Fruit fly (Drosophila melanogaster): Measurements from ENCODE around the gene ush.

DNA sequence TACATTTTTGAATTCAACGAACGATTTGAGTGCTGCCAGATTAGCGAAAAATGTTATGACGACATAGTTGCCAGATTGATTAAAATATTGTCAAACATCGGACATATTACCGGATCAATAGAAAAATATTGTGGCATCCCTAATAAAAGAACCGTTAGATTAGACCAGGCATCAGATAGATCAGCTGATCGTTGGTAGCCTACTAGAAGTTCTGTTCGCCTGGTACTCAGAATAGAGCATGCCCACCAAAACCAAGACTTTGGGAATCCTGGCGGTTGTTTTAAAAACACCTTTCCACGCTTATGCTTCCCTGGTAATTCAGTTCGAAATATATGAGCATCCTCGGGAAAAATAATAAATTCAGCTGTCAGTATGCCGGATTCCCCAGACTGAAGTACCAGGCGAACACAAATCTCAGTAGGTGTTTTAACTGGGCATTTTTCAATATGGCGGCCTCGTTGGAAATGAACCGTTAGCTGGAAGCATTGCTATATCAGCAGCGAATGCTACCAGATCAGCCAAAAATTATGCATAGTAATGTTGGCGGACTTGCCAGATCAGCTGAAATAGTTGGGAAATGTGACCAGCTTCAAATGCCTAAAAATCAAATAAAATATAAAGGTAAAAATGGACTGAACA is 64.7 kb downstream of the ush start:
- TF ChIP-seq HLH54F (GFP tag; optimal IDR thresholded peaks at IDR 0.05) = no peak
- no peak for TF ChIP-seq eve (GFP tag; optimal IDR thresholded peaks at IDR 0.05)
- no peak for TF ChIP-seq CkIIα-i1 (GFP tag; IDR thresholded peaks at IDR 0.05)
- TF ChIP-seq CG6683 (GFP tag; optimal IDR thresholded peaks at IDR 0.05) = no peak
- TF ChIP-seq Hr39 (optimal IDR thresholded peaks at IDR 0.05) = no peak
- TF ChIP-seq psq (GFP tag; optimal IDR thresholded peaks at IDR 0.05) = no peak

Measured in whole organism, embryonic.